Fruit fly (Drosophila melanogaster) whole organism, embryonic: ENCODE data around the gene CG14655.

Experiments used
- Antp ChIP-seq: fragments of 200-800 bp; sonication (Bioruptor generic); optimal IDR thresholded peaks from 3 replicates; lab custom pipeline; 2016; ENCODE audit warnings: missing biosample characterization, missing genetic modification characterization
- CG10209 ChIP-seq: fragments of 200-800 bp; sonication (Bioruptor generic); optimal IDR thresholded peaks from 3 replicates; lab custom pipeline; 2017; ENCODE audit warnings: missing biosample characterization, mild to moderate bottlenecking, missing genetic modification characterization, missing genetic modification reagents
- CG10366 ChIP-seq: fragments of 200-800 bp; sonication (Bioruptor generic); IDR thresholded peaks from 2 replicates; pipeline ENCODE4 v1.3.6; 2022; ENCODE audit warnings: missing biosample characterization, missing genetic modification characterization
- CG13123 ChIP-seq: fragments of 200-800 bp; sonication (Bioruptor generic); optimal IDR thresholded peaks from 2 replicates; lab custom pipeline; 2016; ENCODE audit warnings: missing biosample characterization, missing genetic modification characterization
- CG13296 ChIP-seq: fragments of 200-800 bp; sonication (Bioruptor generic); optimal IDR thresholded peaks from 3 replicates; lab custom pipeline; 2018; ENCODE audit warnings: missing biosample characterization, mild to moderate bottlenecking, missing genetic modification characterization
- CG13624 ChIP-seq: fragments of 200-800 bp; sonication (Bioruptor generic); optimal IDR thresholded peaks from 2 replicates; lab custom pipeline; 2016; ENCODE audit warnings: missing biosample characterization, missing genetic modification characterization
- CG14441 ChIP-seq: fragments of 200-800 bp; sonication (Bioruptor generic); IDR thresholded peaks from 2 replicates; pipeline ENCODE4 v1.3.6; 2022; ENCODE audit warnings: missing biosample characterization, missing genetic modification characterization
- CG14860 ChIP-seq: fragments of 200-800 bp; sonication (Bioruptor generic); IDR thresholded peaks from 3 replicates; pipeline ENCODE4 v1.3.6; 2022; ENCODE audit warnings: missing biosample characterization, missing genetic modification characterization; ENCODE audit not compliant: partially characterized antibody
- CG17385 ChIP-seq: fragments of 200-800 bp; sonication (Bioruptor generic); optimal IDR thresholded peaks from 3 replicates; lab custom pipeline; 2018; ENCODE audit warnings: missing biosample characterization, mild to moderate bottlenecking, missing genetic modification characterization
- CG17912 ChIP-seq: fragments of 200-800 bp; sonication (Bioruptor generic); optimal IDR thresholded peaks from 2 replicates; lab custom pipeline; 2018; ENCODE audit warnings: missing biosample characterization, mild to moderate bottlenecking, missing genetic modification characterization
- CG2875 ChIP-seq: fragments of 200-800 bp; sonication (Bioruptor generic); optimal IDR thresholded peaks from 2 replicates; lab custom pipeline; 2017; ENCODE audit warnings: missing biosample characterization, mild to moderate bottlenecking, missing genetic modification characterization, missing genetic modification reagents
- CG32772 ChIP-seq: fragments of 200-800 bp; sonication (Bioruptor generic); IDR thresholded peaks from 2 replicates; pipeline ENCODE4 v1.3.6; 2022; ENCODE audit warnings: missing biosample characterization, missing genetic modification characterization
- CG4617 ChIP-seq: fragments of 200-800 bp; sonication (Bioruptor generic); optimal IDR thresholded peaks from 3 replicates; lab custom pipeline; 2016; ENCODE audit warnings: missing biosample characterization, missing genetic modification characterization, borderline replicate concordance
- CG6854 ChIP-seq: fragments of 200-800 bp; sonication (Bioruptor generic); optimal IDR thresholded peaks from 3 replicates; lab custom pipeline; 2017; ENCODE audit warnings: missing biosample characterization, mild to moderate bottlenecking, missing genetic modification characterization
- CG7745 ChIP-seq: fragments of 200-800 bp; sonication (Bioruptor generic); optimal IDR thresholded peaks from 2 replicates; lab custom pipeline; 2018; ENCODE audit warnings: missing biosample characterization, mild to moderate bottlenecking, missing genetic modification characterization, moderate library complexity
- CG7963 ChIP-seq: fragments of 200-800 bp; sonication (Bioruptor generic); IDR thresholded peaks from 3 replicates; pipeline ENCODE4 v1.3.6; 2022; ENCODE audit warnings: missing biosample characterization, missing genetic modification characterization; ENCODE audit not compliant: partially characterized antibody
- CG8089 ChIP-seq: fragments of 200-800 bp; sonication (Bioruptor generic); optimal IDR thresholded peaks from 3 replicates; lab custom pipeline; 2016; ENCODE audit warnings: missing biosample characterization, missing genetic modification characterization
- CG8290 ChIP-seq, 3 experiments: fragments of 200-800 bp; sonication (Bioruptor generic); optimal IDR thresholded peaks; 2 replicates each; lab custom pipeline; 2016 to 2019; ENCODE audit warnings: missing biosample characterization in 3 of 3, missing genetic modification characterization in 3 of 3, mild to moderate bottlenecking in 2 of 3, moderate library complexity in 1 of 3
- CTCF ChIP-seq: fragments of 200-800 bp; sonication (Bioruptor generic); optimal IDR thresholded peaks from 2 replicates; lab custom pipeline; 2017; ENCODE audit warnings: missing biosample characterization, mild to moderate bottlenecking, missing genetic modification characterization, moderate library complexity
- Doc3 ChIP-seq: fragments of 200-800 bp; sonication (Bioruptor generic); IDR thresholded peaks from 3 replicates; pipeline ENCODE4 v1.3.6; 2022; ENCODE audit warnings: missing biosample characterization, missing genetic modification characterization; ENCODE audit not compliant: partially characterized antibody
- E2f1 ChIP-seq: fragments of 200-800 bp; sonication (Bioruptor generic); IDR thresholded peaks from 2 replicates; pipeline ENCODE4 v1.3.6; 2022; ENCODE audit warnings: missing biosample characterization, missing genetic modification characterization
- Eip74EF ChIP-seq, 2 experiments: fragments of 200-800 bp in 1 of 2; fragments of >200 bp in 1 of 2; sonication (Bioruptor generic) in 1 of 2; optimal IDR thresholded peaks; 2 replicates each; lab custom pipeline; 2017 to 2019; ENCODE audit warnings: missing biosample characterization in 2 of 2, missing genetic modification characterization in 2 of 2, mild to moderate bottlenecking in 1 of 2, moderate library complexity in 1 of 2
- HLH54F ChIP-seq: fragments of 200-800 bp; sonication (Bioruptor generic); optimal IDR thresholded peaks from 3 replicates; lab custom pipeline; 2016; ENCODE audit warnings: missing biosample characterization, missing genetic modification characterization
- Hsf ChIP-seq: fragments of 200-800 bp; sonication (Bioruptor generic); optimal IDR thresholded peaks from 3 replicates; lab custom pipeline; 2016; ENCODE audit warnings: missing biosample characterization, missing genetic modification characterization
- Mrtf ChIP-seq: fragments of 200-800 bp; sonication (Bioruptor generic); IDR thresholded peaks from 3 replicates; pipeline ENCODE4 v1.3.6; 2022; ENCODE audit warnings: missing biosample characterization, missing genetic modification characterization
- Rfx ChIP-seq: fragments of 200-800 bp; sonication (Bioruptor generic); IDR thresholded peaks from 2 replicates; pipeline ENCODE4 v1.3.6; 2022; ENCODE audit warnings: missing biosample characterization, missing genetic modification characterization
- Sry-β ChIP-seq: fragments of 200-800 bp; sonication (Bioruptor generic); optimal IDR thresholded peaks from 2 replicates; lab custom pipeline; 2018; ENCODE audit warnings: missing biosample characterization, mild to moderate bottlenecking, missing genetic modification characterization, moderate library complexity
- Taf1 ChIP-seq: fragments of 200-800 bp; sonication (Bioruptor generic); IDR thresholded peaks from 2 replicates; pipeline ENCODE4 v1.3.6; 2022; ENCODE audit warnings: missing biosample characterization, missing genetic modification characterization
- Tbp ChIP-seq: fragments of >200 bp; optimal IDR thresholded peaks from 2 replicates; lab custom pipeline; 2018; ENCODE audit warnings: missing biosample characterization, missing genetic modification characterization
- ara ChIP-seq: fragments of 200-800 bp; sonication (Bioruptor generic); IDR thresholded peaks from 2 replicates; pipeline ENCODE4 v1.3.6; 2022; ENCODE audit warnings: missing biosample characterization, missing genetic modification characterization
- bowl ChIP-seq: fragments of 200-800 bp; sonication (Bioruptor generic); IDR thresholded peaks from 2 replicates; pipeline ENCODE4 v1.3.6; 2022; ENCODE audit warnings: missing biosample characterization, missing genetic modification characterization
- cad ChIP-seq: fragments of >200 bp; optimal IDR thresholded peaks from 2 replicates; lab custom pipeline; 2017; ENCODE audit warnings: missing biosample characterization, missing genetic modification characterization
- fd96Cb ChIP-seq: fragments of 200-800 bp; sonication (Bioruptor generic); optimal IDR thresholded peaks from 2 replicates; lab custom pipeline; 2018; ENCODE audit warnings: missing biosample characterization, mild to moderate bottlenecking, missing genetic modification characterization, moderate library complexity
- gce ChIP-seq: fragments of 200-800 bp; sonication (Bioruptor generic); IDR thresholded peaks from 3 replicates; pipeline ENCODE4 v1.3.6; 2022; ENCODE audit warnings: missing biosample characterization, missing genetic modification characterization
- gfzf ChIP-seq: fragments of 200-800 bp; sonication (Bioruptor generic); optimal IDR thresholded peaks from 2 replicates; lab custom pipeline; 2016; ENCODE audit warnings: missing biosample characterization, mild to moderate bottlenecking, missing genetic modification characterization, moderate library complexity
- hkb ChIP-seq, 2 experiments: fragments of 200-800 bp in 1 of 2; fragments of >200 bp in 1 of 2; sonication (Bioruptor generic) in 1 of 2; IDR thresholded peaks in 1 of 2; optimal IDR thresholded peaks in 1 of 2; 2 replicates each; pipeline versions ENCODE4 v1.3.6 to Lab custom; 2017 to 2022; ENCODE audit warnings: missing biosample characterization in 1 of 2, missing genetic modification characterization in 1 of 2
- lbe ChIP-seq: fragments of 200-800 bp; sonication (Bioruptor generic); optimal IDR thresholded peaks from 2 replicates; lab custom pipeline; 2016; ENCODE audit warnings: missing biosample characterization, mild to moderate bottlenecking, missing genetic modification characterization
- mirr ChIP-seq: fragments of 200-800 bp; sonication (Bioruptor generic); optimal IDR thresholded peaks from 3 replicates; lab custom pipeline; 2018; ENCODE audit warnings: missing biosample characterization, mild to moderate bottlenecking, missing genetic modification characterization
- nom ChIP-seq: fragments of 200-800 bp; sonication (Bioruptor generic); optimal IDR thresholded peaks from 2 replicates; lab custom pipeline; 2017; ENCODE audit warnings: missing biosample characterization, missing genetic modification characterization, mild to moderate bottlenecking, moderate library complexity, missing genetic modification reagents
- peb ChIP-seq: fragments of 200-800 bp; sonication (Bioruptor generic); IDR thresholded peaks from 2 replicates; pipeline ENCODE4 v1.3.6; 2022; ENCODE audit warnings: missing biosample characterization, missing genetic modification characterization
- pita ChIP-seq: fragments of 200-800 bp; sonication (Bioruptor generic); optimal IDR thresholded peaks from 2 replicates; lab custom pipeline; 2017; ENCODE audit warnings: missing biosample characterization, mild to moderate bottlenecking, missing genetic modification characterization
- rib ChIP-seq: fragments of 200-800 bp; sonication (Bioruptor generic); IDR thresholded peaks from 2 replicates; pipeline ENCODE4 v1.3.6; 2022; ENCODE audit warnings: missing biosample characterization, missing genetic modification characterization
- sens ChIP-seq: fragments of 200-800 bp; sonication (Bioruptor generic); peaks from one replicate; lab custom pipeline; 2016; ENCODE audit warnings: missing biosample characterization, missing genetic modification characterization
- slou ChIP-seq: fragments of 200-800 bp; sonication (Bioruptor generic); optimal IDR thresholded peaks from 3 replicates; lab custom pipeline; 2016; ENCODE audit warnings: missing biosample characterization, missing genetic modification characterization
- sob ChIP-seq: fragments of 200-800 bp; sonication (Bioruptor generic); IDR thresholded peaks from 2 replicates; pipeline ENCODE4 v1.3.6; 2022; ENCODE audit warnings: missing biosample characterization, missing genetic modification characterization
- tio ChIP-seq: fragments of 200-800 bp; sonication (Bioruptor generic); optimal IDR thresholded peaks from 2 replicates; lab custom pipeline; 2017; ENCODE audit warnings: missing biosample characterization, missing genetic modification characterization, inconsistent platforms
- tna ChIP-seq: fragments of 200-800 bp; sonication (Bioruptor generic); IDR thresholded peaks from 2 replicates; pipeline ENCODE4 v1.3.6; 2022; ENCODE audit warnings: missing biosample characterization, missing genetic modification characterization; ENCODE audit not compliant: partially characterized antibody
- toy ChIP-seq: fragments of 200-800 bp; sonication (Bioruptor generic); IDR thresholded peaks from 2 replicates; pipeline ENCODE4 v1.3.6; 2022; ENCODE audit warnings: missing biosample characterization, missing genetic modification characterization
- tx ChIP-seq: fragments of 200-800 bp; sonication (Bioruptor generic); optimal IDR thresholded peaks from 2 replicates; lab custom pipeline; 2016; ENCODE audit warnings: missing biosample characterization, missing genetic modification characterization
- unc-4 ChIP-seq: fragments of 200-800 bp; sonication (Bioruptor generic); IDR thresholded peaks from 2 replicates; pipeline ENCODE4 v1.3.6; 2022; ENCODE audit warnings: missing biosample characterization, missing genetic modification characterization; ENCODE audit not compliant: partially characterized antibody

CG14655 gene

dm6 chr3R:4804126-4804649 is 24.1 kb upstream of the CG14655 start (continued):
- TF ChIP-seq CG14860 (GFP tag; lab: Robert Waterston, UW): no peak
- TF ChIP-seq HLH54F: no peak
- 0 out of 2 replicates have a peak, but pooled peaks have one; percentile 5 for TF ChIP-seq peb (GFP tag; lab: Robert Waterston, UW)
- no peak for TF ChIP-seq Eip74EF (GFP tag; optimal IDR thresholded peaks at IDR 0.05; lab: Kevin White, UChicago)
- TF ChIP-seq CG10209 (GFP tag; lab: Kevin White, UChicago): peak; percentile 40
- no peak for TF ChIP-seq CG7963
- TF ChIP-seq tx (GFP tag; lab: Kevin White, UChicago): no peak
- TF ChIP-seq pita (GFP tag; lab: Kevin White, UChicago): no peak
- peak; percentile 44; the same call in 1 of the 3 replicates for TF ChIP-seq Doc3
- TF ChIP-seq ara: no peak
- no peak for TF ChIP-seq Tbp (GFP tag; lab: Kevin White, UChicago)
- peak; percentile 9 for TF ChIP-seq Sry-β (GFP tag; lab: Kevin White, UChicago)
- TF ChIP-seq CG4617: no peak
- TF ChIP-seq gce (GFP tag; lab: Robert Waterston, UW): no peak
- TF ChIP-seq lbe: no peak
- TF ChIP-seq CG17385 (GFP tag; lab: Kevin White, UChicago): peak; percentile 13
- TF ChIP-seq tna (GFP tag; lab: Robert Waterston, UW): no peak
- TF ChIP-seq Antp (GFP tag; lab: Kevin White, UChicago): no peak
- no peak for TF ChIP-seq Mrtf (GFP tag; lab: Robert Waterston, UW)
- TF ChIP-seq CG10366: no peak
- TF ChIP-seq CG13296 (GFP tag; lab: Kevin White, UChicago): no peak
- peak; percentile 53 for TF ChIP-seq CG14441 (GFP tag; lab: Robert Waterston, UW)
- peak; percentile 52 for TF ChIP-seq unc-4 (GFP tag; lab: Robert Waterston, UW)
- no peak for TF ChIP-seq gfzf (GFP tag; lab: Kevin White, UChicago)
- no peak for TF ChIP-seq toy (GFP tag; lab: Robert Waterston, UW)
- peak; percentile 23; the same call in 1 of the 2 replicates for TF ChIP-seq E2f1
- no peak for TF ChIP-seq bowl (GFP tag; lab: Robert Waterston, UW)
- 0 out of 2 replicates have a peak, but pooled peaks have one; percentile 9 for TF ChIP-seq sob (GFP tag; lab: Robert Waterston, UW)
- 0 out of 2 replicates have a peak, but pooled peaks have one; percentile 4 for TF ChIP-seq CG32772
- TF ChIP-seq CG2875 (GFP tag; lab: Kevin White, UChicago): no peak
- TF ChIP-seq CG6854 (GFP tag; lab: Kevin White, UChicago): no peak
- TF ChIP-seq fd96Cb (tag; lab: Kevin White, UChicago): no peak
- TF ChIP-seq CG13123 (GFP tag; lab: Kevin White, UChicago): no peak
- no peak for TF ChIP-seq CG7745
- TF ChIP-seq Taf1 (GFP tag; lab: Robert Waterston, UW): no peak
- TF ChIP-seq Hsf: peak; percentile 4
- TF ChIP-seq nom (GFP tag; lab: Kevin White, UChicago): no peak
- TF ChIP-seq Rfx (GFP tag; lab: Robert Waterston, UW): peak; percentile 46
- no peak for TF ChIP-seq CTCF
- no peak for TF ChIP-seq CG13624 (GFP tag; lab: Kevin White, UChicago)
- no peak for TF ChIP-seq CG8290 (GFP tag; optimal IDR thresholded peaks at IDR 0.05; lab: Kevin White, UChicago)
- TF ChIP-seq CG8290 (tag; optimal IDR thresholded peaks at IDR 0.05; lab: Kevin White, UChicago): peak in 1 of 2 experiments; percentile 50
- no peak for TF ChIP-seq cad (GFP tag; lab: Kevin White, UChicago)
- 0 out of 2 replicates have a peak, but pooled peaks have one; percentile 33 for TF ChIP-seq rib (GFP tag; lab: Robert Waterston, UW)
- TF ChIP-seq CG17912 (GFP tag; lab: Kevin White, UChicago): peak; percentile 19
- no peak for TF ChIP-seq slou (GFP tag; lab: Kevin White, UChicago)
- peak; percentile 51 for TF ChIP-seq mirr (GFP tag; lab: Kevin White, UChicago)
- peak; percentile 68 for TF ChIP-seq sens (GFP tag; lab: Kevin White, UChicago)
- TF ChIP-seq hkb (optimal IDR thresholded peaks at IDR 0.05; lab: Kevin White, UChicago): no peak
- TF ChIP-seq hkb (GFP tag; IDR thresholded peaks at IDR 0.05; lab: Robert Waterston, UW): no peak
- no peak for TF ChIP-seq CG8089 (GFP tag; lab: Kevin White, UChicago)
- no peak for TF ChIP-seq tio (GFP tag; lab: Kevin White, UChicago)
